Worm (Caenorhabditis elegans) whole organism, L4 larva: ENCODE measurements around the gene idpp-2.

Source experiments
- D1046.2 ChIP-seq: fragments of 200-800 bp; sonication (Bioruptor generic); IDR thresholded peaks from 2 replicates; pipeline ENCODE4 v1.3.6; 2022; ENCODE audit warnings: missing genetic modification characterization, missing compliant biosample characterization
- F49E8.2 ChIP-seq: sonication (generic microtip); optimal IDR thresholded peaks from 2 replicates; lab custom pipeline; 2016; ENCODE audit warnings: missing compliant biosample characterization, mild to moderate bottlenecking, missing genetic modification characterization, borderline replicate concordance
- R02D3.7 ChIP-seq: fragments of 150-350 bp; sonication (generic microtip); optimal IDR thresholded peaks from 3 replicates; lab custom pipeline; 2014; ENCODE audit warnings: missing biosample characterization, missing genetic modification characterization
- Y105C5A.15 ChIP-seq: fragments of 200-800 bp; sonication (Bioruptor generic); IDR thresholded peaks from 2 replicates; pipeline ENCODE4 v1.3.6; 2022; ENCODE audit warnings: missing genetic modification characterization, missing compliant biosample characterization
- Y48G9A.11 ChIP-seq: fragments of 200-800 bp; sonication (Bioruptor generic); IDR thresholded peaks from 2 replicates; pipeline ENCODE4 v1.3.6; 2022; ENCODE audit warnings: missing genetic modification reagents, missing genetic modification characterization, missing compliant biosample characterization
- aha-1 ChIP-seq: fragments of 150-350 bp; peaks from one replicate; lab custom pipeline; 2014; ENCODE audit warnings: missing biosample characterization, missing genetic modification characterization
- ama-1 ChIP-seq: fragments of 150-350 bp; optimal IDR thresholded peaks from 2 replicates; lab custom pipeline; 2014; ENCODE audit warnings: inconsistent platforms, mixed read lengths
- arid-1 ChIP-seq: fragments of 200-800 bp; sonication (Bioruptor generic); conservative IDR thresholded peaks from 2 replicates; pipeline ENCODE4 v1.3.6; 2022; ENCODE audit warnings: missing genetic modification reagents, missing genetic modification characterization, missing compliant biosample characterization
- ceh-44 ChIP-seq: fragments of 200-800 bp; sonication (Bioruptor generic); IDR thresholded peaks from 2 replicates; pipeline ENCODE4 v1.3.6; 2022; ENCODE audit warnings: missing genetic modification reagents, missing genetic modification characterization, missing compliant biosample characterization
- ceh-62 ChIP-seq: sonication (generic microtip); optimal IDR thresholded peaks from 2 replicates; lab custom pipeline; 2017; ENCODE audit warnings: missing biosample characterization, missing genetic modification characterization
- ctbp-1 ChIP-seq: fragments of 200-800 bp; sonication (Bioruptor generic); IDR thresholded peaks from 2 replicates; pipeline ENCODE4 v1.3.6; 2022; ENCODE audit warnings: missing genetic modification reagents, missing genetic modification characterization, missing compliant biosample characterization
- daf-19 ChIP-seq: fragments of 200-800 bp; sonication (Bioruptor generic); conservative IDR thresholded peaks from 2 replicates; pipeline ENCODE4 v1.3.6; 2022; ENCODE audit warnings: missing genetic modification characterization, missing compliant biosample characterization
- dpl-1 ChIP-seq: fragments of 150-350 bp; optimal IDR thresholded peaks from 2 replicates; lab custom pipeline; 2014; ENCODE audit warnings: missing biosample characterization, missing genetic modification reagents, missing genetic modification characterization
- hif-1 ChIP-seq, 2 experiments: sonication (generic microtip); optimal IDR thresholded peaks; 2 replicates each; lab custom pipeline; 2016 to 2017; ENCODE audit warnings: missing compliant biosample characterization in 2 of 2, missing genetic modification characterization in 2 of 2, missing genetic modification reagents in 2 of 2, missing genotype in 2 of 2, mild to moderate bottlenecking in 1 of 2
- hlh-30 ChIP-seq: sonication (generic microtip); optimal IDR thresholded peaks from 2 replicates; lab custom pipeline; 2017; ENCODE audit warnings: antibody characterized with exemption, mild to moderate bottlenecking, missing genetic modification characterization, missing compliant biosample characterization; ENCODE audit not compliant: insufficient read depth
- hmg-1.1 ChIP-seq: fragments of 200-800 bp; sonication (Bioruptor generic); IDR thresholded peaks from 2 replicates; pipeline ENCODE4 v1.3.6; 2022; ENCODE audit warnings: missing genetic modification reagents, missing genetic modification characterization, missing compliant biosample characterization
- jun-1 ChIP-seq: fragments of 150-350 bp; optimal IDR thresholded peaks from 2 replicates; lab custom pipeline; 2014; ENCODE audit warnings: missing biosample characterization, missing genetic modification reagents, missing genetic modification characterization
- lin-13 ChIP-seq: fragments of 150-350 bp; optimal IDR thresholded peaks from 2 replicates; lab custom pipeline; 2014; ENCODE audit warnings: missing biosample characterization, missing genetic modification reagents, missing genetic modification characterization
- lin-38 ChIP-seq: fragments of 200-800 bp; sonication (Bioruptor generic); IDR thresholded peaks from 2 replicates; pipeline ENCODE4 v1.3.6; 2022; ENCODE audit warnings: missing genetic modification reagents, missing genetic modification characterization, missing compliant biosample characterization
- lsy-2 ChIP-seq, 2 experiments: fragments of 150-350 bp in 1 of 2; sonication (generic microtip) in 1 of 2; optimal IDR thresholded peaks; 2 replicates each; lab custom pipeline; 2014 to 2017; ENCODE audit warnings: missing biosample characterization in 2 of 2, missing genetic modification characterization in 2 of 2
- madf-5 ChIP-seq, 2 experiments: fragments of 200-800 bp; sonication (Bioruptor generic); IDR thresholded peaks; 2 replicates each; pipeline ENCODE4 v1.3.6; 2022; ENCODE audit warnings: missing compliant biosample characterization in 2 of 2, missing genetic modification characterization in 2 of 2
- madf-9 ChIP-seq: fragments of 200-800 bp; sonication (Bioruptor generic); conservative IDR thresholded peaks from 2 replicates; pipeline ENCODE4 v1.3.6; 2022; ENCODE audit warnings: missing genetic modification reagents, missing genetic modification characterization, missing compliant biosample characterization
- mdl-1 ChIP-seq, 2 experiments: fragments of 150-350 bp in 1 of 2; sonication (generic microtip) in 1 of 2; optimal IDR thresholded peaks; 2 replicates each; lab custom pipeline; 2014 to 2017; ENCODE audit warnings: missing biosample characterization in 2 of 2, missing genetic modification characterization in 2 of 2
- mdt-29 ChIP-seq: fragments of 200-800 bp; sonication (Bioruptor generic); IDR thresholded peaks from 2 replicates; pipeline ENCODE4 v1.3.6; 2022; ENCODE audit warnings: missing genetic modification reagents, missing genetic modification characterization, missing compliant biosample characterization
- mep-1 ChIP-seq: fragments of 150-350 bp; sonication (generic microtip); optimal IDR thresholded peaks from 3 replicates; lab custom pipeline; 2014; ENCODE audit warnings: missing biosample characterization, missing genetic modification characterization
- mes-2 ChIP-seq: sonication (generic microtip); optimal IDR thresholded peaks from 2 replicates; lab custom pipeline; 2016; ENCODE audit warnings: missing genotype, mild to moderate bottlenecking, missing genetic modification characterization, missing compliant biosample characterization; ENCODE audit not compliant: poor library complexity, severe bottlenecking
- nhr-10 ChIP-seq: fragments of 150-350 bp; optimal IDR thresholded peaks from 2 replicates; lab custom pipeline; 2014; ENCODE audit warnings: missing biosample characterization, missing genetic modification characterization
- nhr-102 ChIP-seq: sonication (generic microtip); optimal IDR thresholded peaks from 2 replicates; lab custom pipeline; 2016; ENCODE audit warnings: mild to moderate bottlenecking, missing genetic modification characterization, moderate library complexity, missing compliant biosample characterization
- nhr-28 ChIP-seq: fragments of 150-350 bp; optimal IDR thresholded peaks from 2 replicates; lab custom pipeline; 2014; ENCODE audit warnings: missing biosample characterization, missing genetic modification characterization
- nhr-48 ChIP-seq: sonication (generic microtip); optimal IDR thresholded peaks from 2 replicates; lab custom pipeline; 2016; ENCODE audit warnings: mild to moderate bottlenecking, missing genetic modification characterization, missing compliant biosample characterization
- nhr-6 ChIP-seq: fragments of 150-350 bp; optimal IDR thresholded peaks from 2 replicates; lab custom pipeline; 2014; ENCODE audit warnings: missing biosample characterization, missing genetic modification characterization
- nhr-77 ChIP-seq: fragments of 150-350 bp; optimal IDR thresholded peaks from 2 replicates; lab custom pipeline; 2014; ENCODE audit warnings: missing biosample characterization, missing genetic modification characterization
- pha-4 ChIP-seq, 2 experiments: fragments of 150-350 bp in 1 of 2; fragments of 200-800 bp in 1 of 2; sonication (Bioruptor generic) in 1 of 2; IDR thresholded peaks in 1 of 2; optimal IDR thresholded peaks in 1 of 2; 2 replicates each; pipeline versions ENCODE4 v1.3.6 to Lab custom; 2014 to 2022; ENCODE audit warnings: missing genetic modification characterization in 2 of 2, missing genetic modification reagents in 2 of 2, missing biosample characterization in 1 of 2, missing compliant biosample characterization in 1 of 2
- rbr-2 ChIP-seq: sonication (generic microtip); optimal IDR thresholded peaks from 2 replicates; lab custom pipeline; 2016; ENCODE audit warnings: missing genotype, missing genetic modification characterization, missing compliant biosample characterization
- saeg-2 ChIP-seq: fragments of 200-800 bp; sonication (Bioruptor generic); IDR thresholded peaks from 2 replicates; pipeline ENCODE4 v1.3.6; 2022; ENCODE audit warnings: missing genetic modification reagents, missing genetic modification characterization, missing compliant biosample characterization
- set-16 ChIP-seq: fragments of 200-800 bp; sonication (Bioruptor generic); IDR thresholded peaks from 2 replicates; pipeline ENCODE4 v1.3.6; 2022; ENCODE audit warnings: missing genetic modification reagents, missing genetic modification characterization, missing compliant biosample characterization
- snpc-1.2 ChIP-seq: fragments of 200-800 bp; sonication (Bioruptor generic); IDR thresholded peaks from 2 replicates; pipeline ENCODE4 v1.3.6; 2022; ENCODE audit warnings: missing genetic modification reagents, missing genetic modification characterization, missing compliant biosample characterization
- spr-3 ChIP-seq: fragments of 200-800 bp; sonication (Bioruptor generic); optimal IDR thresholded peaks from 2 replicates; lab custom pipeline; 2018; ENCODE audit warnings: mild to moderate bottlenecking, missing genetic modification characterization, missing compliant biosample characterization
- tag-97 ChIP-seq: fragments of 200-800 bp; sonication (Bioruptor generic); IDR thresholded peaks from 2 replicates; pipeline ENCODE4 v1.3.6; 2022; ENCODE audit warnings: missing genetic modification characterization, missing compliant biosample characterization
- tra-1 ChIP-seq: fragments of 200-800 bp; sonication (Bioruptor generic); IDR thresholded peaks from 2 replicates; pipeline ENCODE4 v1.3.6; 2022; ENCODE audit warnings: missing genetic modification reagents, missing genetic modification characterization, missing compliant biosample characterization
- unc-39 ChIP-seq: sonication (generic microtip); optimal IDR thresholded peaks from 2 replicates; lab custom pipeline; 2017; ENCODE audit warnings: missing biosample characterization, missing genetic modification characterization
- unc-62 ChIP-seq, 3 experiments: fragments of 150-350 bp in 1 of 3; sonication (generic microtip); optimal IDR thresholded peaks in 2 of 3; peaks in 1 of 3; 1 replicate in 1 of 3; 2 replicates in 2 of 3; lab custom pipeline; 2014 to 2017; ENCODE audit warnings: missing biosample characterization in 3 of 3, missing genetic modification characterization in 3 of 3, missing genetic modification reagents in 3 of 3, missing genotype in 1 of 3
- zag-1 ChIP-seq: fragments of 150-350 bp; optimal IDR thresholded peaks from 2 replicates; lab custom pipeline; 2014; ENCODE audit warnings: missing biosample characterization, missing genetic modification characterization
- zfp-3 ChIP-seq: fragments of 200-800 bp; sonication (Bioruptor generic); conservative IDR thresholded peaks from 2 replicates; pipeline ENCODE4 v1.3.6; 2022; ENCODE audit warnings: missing genetic modification reagents, missing genetic modification characterization, missing compliant biosample characterization

The idpp-2 gene

DNA sequence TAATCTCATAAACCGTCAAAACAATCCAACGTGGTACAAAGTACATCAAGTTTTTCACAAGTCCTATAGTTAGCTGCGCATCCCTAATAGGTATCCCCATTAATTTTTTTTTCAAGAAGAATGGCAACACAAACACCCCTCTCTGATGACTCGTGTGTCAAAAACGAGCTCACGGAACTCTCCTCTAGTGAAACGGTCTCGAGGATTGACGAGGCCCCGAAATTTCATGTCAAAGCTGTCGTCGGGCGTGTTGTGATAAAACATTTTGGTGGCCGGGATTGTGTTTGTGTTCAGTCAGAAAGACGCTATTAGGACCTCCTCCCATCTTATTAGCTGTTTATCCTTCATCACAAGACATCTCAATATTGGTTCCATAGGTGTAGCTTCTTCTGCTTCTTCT, at the start of gene idpp-2:
idpp-2 (plus strand) TSS at position 301 of the 400 bp plus-strand sequence.
- TF ChIP-seq unc-62 (GFP tag; optimal IDR thresholded peaks at IDR 0.05 in 1 of 2; lab: Kevin White, UChicago) = peak in 1 of 2 experiments; percentile 36
- no peak for TF ChIP-seq unc-62 (tag; optimal IDR thresholded peaks at IDR 0.05; lab: Kevin White, UChicago)
- TF ChIP-seq nhr-77 (tag; lab: Kevin White, UChicago) = no peak

- TF ChIP-seq Y48G9A.11 (GFP tag; lab: Robert Waterston, UW) (0 out of 2 replicates have a peak, but pooled peaks have one; percentile 33), tra-1 (GFP tag; lab: Robert Waterston, UW) (no peak), F49E8.2 (tag; lab: Kevin White, UChicago) (peak; percentile 24), nhr-102 (no peak), arid-1 (0 out of 2 replicates have a peak, but pooled peaks have one; percentile 34), nhr-10 (tag; lab: Kevin White, UChicago) (no peak), Y105C5A.15 (GFP tag; lab: Robert Waterston, UW) (peak; percentile 50; the same call in 1 of the 2 replicates), ama-1 (lab: Kevin White, UChicago) (peak; percentile 75), aha-1 (tag; lab: Kevin White, UChicago) (peak; percentile 91), mes-2 (tag; lab: Kevin White, UChicago) (peak; percentile 22), set-16 (GFP tag; lab: Robert Waterston, UW) (peak; percentile 34; the same call in 1 of the 2 replicates), lin-38 (peak; percentile 50)
- TF ChIP-seq, all 104 proteins: peak for 9
Observed at ce11 chrV:6271-6670, 4.8 kb downstream of the idpp-2 start.

ce11 chrV:7778-8445, 6.5 kb downstream of the idpp-2 start, which contains the start of gene ife-3:
TSS of gene ife-3 (minus strand) at chrV:7828.
- no peak for TF ChIP-seq spr-3
- TF ChIP-seq ama-1 (lab: Kevin White, UChicago) = peak; percentile 60
- TF ChIP-seq mep-1 (tag; lab: Kevin White, UChicago) = peak; percentile 14
- TF ChIP-seq D1046.2 = peak; percentile 96
- peak; percentile 39 for TF ChIP-seq nhr-28 (tag; lab: Kevin White, UChicago)
- no peak for TF ChIP-seq rbr-2
- TF ChIP-seq mdl-1 (tag; optimal IDR thresholded peaks at IDR 0.05; lab: Kevin White, UChicago) = no peak
- TF ChIP-seq madf-9 (GFP tag; lab: Robert Waterston, UW) = no peak
- no peak for TF ChIP-seq ceh-44 (GFP tag; lab: Robert Waterston, UW)
- TF ChIP-seq R02D3.7 (tag; lab: Kevin White, UChicago) = no peak
- peak; percentile 73 for TF ChIP-seq mes-2 (tag; lab: Kevin White, UChicago)
- no peak for TF ChIP-seq hmg-1.1 (GFP tag; lab: Robert Waterston, UW)
- peak; percentile 70 to 98 for TF ChIP-seq lsy-2 (tag; optimal IDR thresholded peaks at IDR 0.05; lab: Kevin White, UChicago)
- TF ChIP-seq daf-19 = no peak
- TF ChIP-seq jun-1 (tag; lab: Kevin White, UChicago) = no peak
- no peak for TF ChIP-seq nhr-102
- TF ChIP-seq tag-97 = no peak
- no peak for TF ChIP-seq ceh-62 (tag; lab: Kevin White, UChicago)
- TF ChIP-seq pha-4 (GFP tag; IDR thresholded peaks at IDR 0.05; lab: Robert Waterston, UW) = no peak
- TF ChIP-seq pha-4 (tag; optimal IDR thresholded peaks at IDR 0.05; lab: Kevin White, UChicago) = peak; percentile 12
- TF ChIP-seq hif-1 (tag; optimal IDR thresholded peaks at IDR 0.05; lab: Kevin White, UChicago) = no peak
- TF ChIP-seq ctbp-1 (GFP tag; lab: Robert Waterston, UW) = no peak
- TF ChIP-seq madf-5 (GFP tag; IDR thresholded peaks at IDR 0.05; lab: Robert Waterston, UW) = no peak
- TF ChIP-seq lin-13 = peak; percentile 24
- peak; percentile 61 for TF ChIP-seq nhr-6 (tag; lab: Kevin White, UChicago)
- TF ChIP-seq unc-39 (tag; lab: Kevin White, UChicago) = no peak
- TF ChIP-seq dpl-1 (GFP tag; lab: Kevin White, UChicago) = peak; percentile 91
- no peak for TF ChIP-seq saeg-2 (GFP tag; lab: Robert Waterston, UW)
- no peak for TF ChIP-seq snpc-1.2 (GFP tag; lab: Robert Waterston, UW)
- no peak for TF ChIP-seq F49E8.2 (tag; lab: Kevin White, UChicago)
- TF ChIP-seq zfp-3 (GFP tag; lab: Robert Waterston, UW) = no peak
- TF ChIP-seq Y48G9A.11 (GFP tag; lab: Robert Waterston, UW) = no peak
- TF ChIP-seq zag-1 (tag; lab: Kevin White, UChicago) = no peak
- TF ChIP-seq hlh-30 (tag; lab: Kevin White, UChicago) = no peak
- no peak for TF ChIP-seq nhr-48 (tag; lab: Kevin White, UChicago)
- no peak for TF ChIP-seq mdt-29 (GFP tag; lab: Robert Waterston, UW)
